Fruit fly (Drosophila melanogaster): ENCODE results near the gene CG14892.

Gene CG14892

DNA sequence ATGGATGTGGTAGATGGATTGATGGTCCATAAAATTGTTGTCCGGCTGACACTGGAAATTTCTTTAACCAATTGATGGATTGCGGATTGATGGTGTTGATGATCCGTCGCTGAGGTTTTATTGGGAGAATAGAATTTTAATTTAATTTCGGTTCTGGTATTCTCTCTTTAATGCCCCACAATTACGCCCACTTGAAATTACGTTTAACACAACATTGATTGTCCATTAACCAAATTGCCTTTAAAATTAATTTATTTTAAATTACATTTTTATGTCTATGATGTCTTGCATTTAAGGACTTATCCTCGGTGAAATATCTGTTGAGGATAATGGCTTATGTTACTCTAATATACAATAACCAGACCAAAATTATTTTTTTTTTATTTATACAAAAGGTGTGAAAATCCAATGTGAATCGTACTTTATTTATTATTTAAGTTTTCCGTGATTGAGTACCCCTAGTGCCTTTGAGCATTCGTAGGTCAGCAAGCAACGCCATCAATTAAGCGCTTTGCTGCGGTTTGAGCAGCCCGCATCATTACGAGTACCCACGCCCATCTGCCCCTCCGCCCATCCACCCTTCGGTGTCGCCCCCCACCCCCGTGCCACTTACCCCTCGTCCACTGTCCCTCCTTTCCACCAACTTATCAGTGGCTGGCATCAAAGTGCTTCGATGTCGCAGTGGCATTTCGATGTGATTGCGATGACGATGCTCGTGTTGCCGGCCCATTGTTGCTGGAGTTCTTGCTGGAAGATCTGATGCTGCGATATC lies 40.6 kb upstream of the CG14892 start (continued):
- TF ChIP-seq lab (GFP tag; optimal IDR thresholded peaks at IDR 0.05) (peak; percentile 15), maf-S (GFP tag; optimal IDR thresholded peaks at IDR 0.05) (no peak), dmrt99B (tag; optimal IDR thresholded peaks at IDR 0.05) (peak; percentile 20), CG31441 (GFP tag; IDR thresholded peaks at IDR 0.05) (peak; percentile 47; the same call in 1 of the 2 replicates), CG17361 (GFP tag; IDR thresholded peaks at IDR 0.05) (peak; percentile 58; the same call in 2 of the 3 replicates)

- TF ChIP-seq CG32772 (GFP tag; IDR thresholded peaks at IDR 0.05) (0 out of 2 replicates have a peak, but pooled peaks have one; percentile 36), CG15269 (tag; optimal IDR thresholded peaks at IDR 0.05) (peak; percentile 27), CG14441 (GFP tag; IDR thresholded peaks at IDR 0.05) (peak; percentile 67), CG10274 (GFP tag; optimal IDR thresholded peaks at IDR 0.05) (no peak), sens (GFP tag) (peak; percentile 40), so (GFP tag; IDR thresholded peaks at IDR 0.05) (0 out of 3 replicates have a peak, but pooled peaks have one; percentile 45), pan (optimal IDR thresholded peaks at IDR 0.05) (no peak), pan (GFP tag; optimal IDR thresholded peaks at IDR 0.05 in 1 of 2, IDR thresholded peaks at IDR 0.05 in 1 of 2) (peak in 1 of 2 experiments; percentile 48), CG9817 (tag; optimal IDR thresholded peaks at IDR 0.05) (peak; percentile 2), Aef1 (GFP tag; IDR thresholded peaks at IDR 0.05) (peak; percentile 30; the same call in 1 of the 3 replicates), CG7839 (tag; optimal IDR thresholded peaks at IDR 0.05) (peak; percentile 13), row (GFP tag; IDR thresholded peaks at IDR 0.05) (peak; percentile 66), CG3847 (GFP tag; IDR thresholded peaks at IDR 0.05) (peak; percentile 44), Eip74EF (GFP tag; optimal IDR thresholded peaks at IDR 0.05) (peak in 1 of 2 experiments; percentile 5), HLH3B (GFP tag; IDR thresholded peaks at IDR 0.05) (peak; percentile 48; the same call in 1 of the 2 replicates), cwo (GFP tag; optimal IDR thresholded peaks at IDR 0.05) (peak; percentile 4), CG10366 (GFP tag; IDR thresholded peaks at IDR 0.05) (peak; percentile 39; the same call in 1 of the 2 replicates), CG12769 (tag; optimal IDR thresholded peaks at IDR 0.05) (peak; percentile 62), CG18599 (GFP tag; optimal IDR thresholded peaks at IDR 0.05) (peak; percentile 41), CG15011 (GFP tag; optimal IDR thresholded peaks at IDR 0.05) (no peak), slbo (GFP tag; IDR thresholded peaks at IDR 0.05) (peak; percentile 67), CG12155 (GFP tag; optimal IDR thresholded peaks at IDR 0.05) (no peak), chinmo (GFP tag; IDR thresholded peaks at IDR 0.05; ENCODE audit: partially characterized antibody) (0 out of 4 replicates have a peak, but pooled peaks have one; percentile 43), CG9932 (GFP tag; IDR thresholded peaks at IDR 0.05) (peak; percentile 41; the same call in 1 of the 2 replicates), CG15601 (tag; optimal IDR thresholded peaks at IDR 0.05) (no peak), CG3995 (GFP tag; optimal IDR thresholded peaks at IDR 0.05) (no peak), dysf (GFP tag; IDR thresholded peaks at IDR 0.05) (peak; percentile 51; the same call in 1 of the 3 replicates), CG2120 (GFP tag; optimal IDR thresholded peaks at IDR 0.05) (peak; percentile 45), CG11456 (GFP tag; IDR thresholded peaks at IDR 0.05) (peak; percentile 67), grau (tag; optimal IDR thresholded peaks at IDR 0.05) (peak; percentile 6), chm (GFP tag; IDR thresholded peaks at IDR 0.05) (peak; percentile 47), CG10147 (GFP tag; optimal IDR thresholded peaks at IDR 0.05) (peak; percentile 66), CG10209 (GFP tag; optimal IDR thresholded peaks at IDR 0.05) (no peak), CoRest (tag; optimal IDR thresholded peaks at IDR 0.05) (peak; percentile 3), Sox102F (GFP tag; optimal IDR thresholded peaks at IDR 0.05) (peak; percentile 24), Fer3 (tag; optimal IDR thresholded peaks at IDR 0.05) (peak; percentile 1), CG32767 (GFP tag; IDR thresholded peaks at IDR 0.05) (no peak), Pdp1 (GFP tag; optimal IDR thresholded peaks at IDR 0.05) (peak in 1 of 2 experiments; percentile 4), MTF-1 (GFP tag; optimal IDR thresholded peaks at IDR 0.05; ENCODE audit: borderline replicate concordance) (peak; percentile 43), Atf6 (GFP tag; IDR thresholded peaks at IDR 0.05) (peak; percentile 16; the same call in 1 of the 2 replicates), CG6175 (GFP tag; IDR thresholded peaks at IDR 0.05) (0 out of 3 replicates have a peak, but pooled peaks have one; percentile 13)
Measured at dm6 chr3R:16558623-16559155, 35.5 kb upstream of the CG14892 start.
